Fruit fly (Drosophila melanogaster) whole organism, prepupa: ENCODE measurements around the gene CG43246.

Experiments
- Blimp-1 ChIP-seq: fragments of 200-800 bp; sonication (Bioruptor generic); optimal IDR thresholded peaks from 3 replicates; lab custom pipeline; 2017; ENCODE audit warnings: missing biosample characterization, missing genetic modification characterization, mild to moderate bottlenecking, moderate library complexity, missing genetic modification reagents
- CG10631 ChIP-seq: fragments of 200-800 bp; sonication (Bioruptor generic); optimal IDR thresholded peaks from 2 replicates; lab custom pipeline; 2016; ENCODE audit warnings: missing biosample characterization, missing genetic modification characterization
- CG11294 ChIP-seq: fragments of 200-800 bp; sonication (Bioruptor generic); IDR thresholded peaks from 2 replicates; pipeline ENCODE4 v1.3.6; 2022; ENCODE audit warnings: missing biosample characterization, missing genetic modification characterization
- CG11762 ChIP-seq: fragments of 200-800 bp; sonication (Bioruptor generic); optimal IDR thresholded peaks from 3 replicates; lab custom pipeline; 2016; ENCODE audit warnings: missing biosample characterization, missing genetic modification characterization; ENCODE audit not compliant: insufficient read depth
- CG11902 ChIP-seq: fragments of 200-800 bp; sonication (Bioruptor generic); optimal IDR thresholded peaks from 3 replicates; lab custom pipeline; 2016; ENCODE audit warnings: missing biosample characterization, missing genetic modification characterization
- CG15336 ChIP-seq: fragments of 200-800 bp; sonication (Bioruptor generic); IDR thresholded peaks from 2 replicates; pipeline ENCODE4 v1.3.6; 2022; ENCODE audit warnings: missing biosample characterization, missing genetic modification characterization
- CG1621 ChIP-seq: fragments of 200-800 bp; sonication (Bioruptor generic); optimal IDR thresholded peaks from 3 replicates; lab custom pipeline; 2018; ENCODE audit warnings: missing biosample characterization, mild to moderate bottlenecking, missing genetic modification characterization
- CG16779 ChIP-seq: fragments of 200-800 bp; sonication (Bioruptor generic); optimal IDR thresholded peaks from 3 replicates; lab custom pipeline; 2017; ENCODE audit warnings: missing biosample characterization, mild to moderate bottlenecking, missing genetic modification characterization
- CG3032 ChIP-seq: fragments of 200-800 bp; optimal IDR thresholded peaks from 2 replicates; lab custom pipeline; 2019; ENCODE audit warnings: missing biosample characterization, mild to moderate bottlenecking, missing genetic modification characterization, moderate library complexity
- CG31627 ChIP-seq: fragments of 200-800 bp; sonication (Bioruptor generic); optimal IDR thresholded peaks from 3 replicates; lab custom pipeline; 2016; ENCODE audit warnings: missing biosample characterization, missing genetic modification characterization
- CG32006 ChIP-seq: fragments of 200-800 bp; sonication (Bioruptor generic); optimal IDR thresholded peaks from 3 replicates; lab custom pipeline; 2017; ENCODE audit warnings: missing biosample characterization, mild to moderate bottlenecking, missing genetic modification characterization
- CG34406 ChIP-seq: fragments of 200-800 bp; sonication (Bioruptor generic); optimal IDR thresholded peaks from 3 replicates; lab custom pipeline; 2016; ENCODE audit warnings: missing biosample characterization, missing genetic modification characterization
- CG3919 ChIP-seq: fragments of 200-800 bp; sonication (Bioruptor generic); optimal IDR thresholded peaks from 3 replicates; lab custom pipeline; 2016; ENCODE audit warnings: missing biosample characterization, missing genetic modification characterization
- CG4318 ChIP-seq: fragments of 200-800 bp; sonication (Bioruptor generic); optimal IDR thresholded peaks from 3 replicates; lab custom pipeline; 2017; ENCODE audit warnings: missing biosample characterization, mild to moderate bottlenecking, missing genetic modification characterization
- CG6792 ChIP-seq: fragments of 200-800 bp; sonication (Bioruptor generic); optimal IDR thresholded peaks from 3 replicates; lab custom pipeline; 2016; ENCODE audit warnings: missing biosample characterization, missing genetic modification characterization
- CG6808 ChIP-seq: fragments of 200-800 bp; sonication (Bioruptor generic); optimal IDR thresholded peaks from 3 replicates; lab custom pipeline; 2017; ENCODE audit warnings: missing biosample characterization, missing genetic modification characterization, mild to moderate bottlenecking, moderate library complexity, missing genetic modification reagents
- CG7368 ChIP-seq: fragments of 200-800 bp; sonication (Bioruptor generic); optimal IDR thresholded peaks from 3 replicates; lab custom pipeline; 2016; ENCODE audit warnings: missing biosample characterization, missing genetic modification characterization
- CG8119 ChIP-seq: fragments of 200-800 bp; sonication (Bioruptor generic); IDR thresholded peaks from 3 replicates; pipeline ENCODE4 v1.3.6; 2022; ENCODE audit warnings: missing biosample characterization, missing genetic modification characterization
- CG8319 ChIP-seq: fragments of 200-800 bp; sonication (Bioruptor generic); optimal IDR thresholded peaks from 3 replicates; lab custom pipeline; 2016; ENCODE audit warnings: missing biosample characterization, missing genetic modification characterization
- CG8632 ChIP-seq: fragments of 200-800 bp; sonication (Bioruptor generic); optimal IDR thresholded peaks from 3 replicates; lab custom pipeline; 2016; ENCODE audit warnings: missing biosample characterization, missing genetic modification characterization
- CG9139 ChIP-seq: fragments of 200-800 bp; sonication (Bioruptor generic); optimal IDR thresholded peaks from 3 replicates; lab custom pipeline; 2017; ENCODE audit warnings: missing biosample characterization, mild to moderate bottlenecking, missing genetic modification characterization
- Eip75B ChIP-seq: fragments of 200-800 bp; sonication (Bioruptor generic); optimal IDR thresholded peaks from 3 replicates; lab custom pipeline; 2016; ENCODE audit warnings: missing biosample characterization, missing genetic modification characterization
- Eip78C ChIP-seq: fragments of 200-800 bp; sonication (Bioruptor generic); peaks from one replicate; lab custom pipeline; 2016; ENCODE audit warnings: missing biosample characterization, missing genetic modification characterization
- Eip93F ChIP-seq: fragments of 200-800 bp; sonication (Bioruptor generic); optimal IDR thresholded peaks from 2 replicates; lab custom pipeline; 2016; ENCODE audit warnings: missing biosample characterization, mild to moderate bottlenecking, missing genetic modification characterization
- Ets96B ChIP-seq: fragments of 200-800 bp; optimal IDR thresholded peaks from 2 replicates; lab custom pipeline; 2019; ENCODE audit warnings: missing biosample characterization, mild to moderate bottlenecking, missing genetic modification characterization, moderate library complexity
- Hr38 ChIP-seq: sonication (Bioruptor generic); optimal IDR thresholded peaks from 2 replicates; lab custom pipeline; 2016; ENCODE audit warnings: missing biosample characterization, missing genetic modification characterization
- Hr39 ChIP-seq: fragments of 200-800 bp; sonication (Bioruptor generic); optimal IDR thresholded peaks from 2 replicates; lab custom pipeline; 2016; ENCODE audit warnings: missing biosample characterization, missing genetic modification characterization
- Lpt ChIP-seq: fragments of 200-800 bp; sonication (Bioruptor generic); optimal IDR thresholded peaks from 3 replicates; lab custom pipeline; 2016; ENCODE audit warnings: missing biosample characterization, missing genetic modification characterization
- Met ChIP-seq: fragments of 200-800 bp; sonication (Bioruptor generic); optimal IDR thresholded peaks from 3 replicates; lab custom pipeline; 2016; ENCODE audit warnings: missing biosample characterization, missing genetic modification characterization
- Sox102F ChIP-seq: fragments of 200-800 bp; sonication (Bioruptor generic); optimal IDR thresholded peaks from 2 replicates; lab custom pipeline; 2016; ENCODE audit warnings: missing biosample characterization, mild to moderate bottlenecking, missing genetic modification characterization
- Sox15 ChIP-seq: fragments of 200-800 bp; sonication (Bioruptor generic); optimal IDR thresholded peaks from 3 replicates; lab custom pipeline; 2016; ENCODE audit warnings: missing biosample characterization, missing genetic modification characterization
- achi ChIP-seq: fragments of 200-800 bp; sonication (Bioruptor generic); optimal IDR thresholded peaks from 3 replicates; lab custom pipeline; 2016; ENCODE audit warnings: missing biosample characterization, missing genetic modification characterization
- acj6 ChIP-seq: fragments of 200-800 bp; sonication (Bioruptor generic); optimal IDR thresholded peaks from 3 replicates; lab custom pipeline; 2016; ENCODE audit warnings: missing biosample characterization, missing genetic modification characterization
- cyc ChIP-seq: fragments of 200-800 bp; sonication (Bioruptor generic); optimal IDR thresholded peaks from 3 replicates; lab custom pipeline; 2016; ENCODE audit warnings: missing biosample characterization, missing genetic modification characterization
- dsx ChIP-seq: fragments of 200-800 bp; optimal IDR thresholded peaks from 3 replicates; lab custom pipeline; 2019; ENCODE audit warnings: missing biosample characterization, mild to moderate bottlenecking, missing genetic modification characterization, moderate library complexity; ENCODE audit not compliant: poor library complexity, severe bottlenecking
- esn ChIP-seq: fragments of 200-800 bp; sonication (Bioruptor generic); optimal IDR thresholded peaks from 2 replicates; lab custom pipeline; 2016; ENCODE audit warnings: missing biosample characterization, mild to moderate bottlenecking, missing genetic modification characterization, moderate library complexity
- fd59A ChIP-seq: fragments of 200-800 bp; sonication (Bioruptor generic); optimal IDR thresholded peaks from 2 replicates; lab custom pipeline; 2017; ENCODE audit warnings: missing biosample characterization, mild to moderate bottlenecking, missing genetic modification characterization, missing genetic modification reagents
- fd85E ChIP-seq: fragments of 200-800 bp; sonication (Bioruptor generic); optimal IDR thresholded peaks from 3 replicates; lab custom pipeline; 2016; ENCODE audit warnings: missing biosample characterization, missing genetic modification characterization
- fkh ChIP-seq: fragments of 200-800 bp; sonication (Bioruptor generic); optimal IDR thresholded peaks from 3 replicates; lab custom pipeline; 2017; ENCODE audit warnings: missing biosample characterization, mild to moderate bottlenecking, missing genetic modification characterization, moderate library complexity
- net ChIP-seq: fragments of 200-800 bp; sonication (Bioruptor generic); optimal IDR thresholded peaks from 3 replicates; lab custom pipeline; 2016; ENCODE audit warnings: missing biosample characterization, missing genetic modification characterization
- pdm3 ChIP-seq: fragments of 200-800 bp; sonication (Bioruptor generic); optimal IDR thresholded peaks from 3 replicates; lab custom pipeline; 2016; ENCODE audit warnings: missing biosample characterization, missing genetic modification characterization
- spab ChIP-seq: fragments of 200-800 bp; sonication (Bioruptor generic); optimal IDR thresholded peaks from 2 replicates; lab custom pipeline; 2017; ENCODE audit warnings: missing biosample characterization, mild to moderate bottlenecking, missing genetic modification characterization, missing genetic modification reagents
- ss ChIP-seq, 2 experiments: fragments of 200-800 bp; sonication (Bioruptor generic); optimal IDR thresholded peaks; 2 replicates in 1 of 2; 3 replicates in 1 of 2; lab custom pipeline; 2017 to 2018; ENCODE audit warnings: mild to moderate bottlenecking in 2 of 2, missing biosample characterization in 2 of 2, missing genetic modification characterization in 2 of 2, moderate library complexity in 1 of 2
- topi ChIP-seq: fragments of 200-800 bp; sonication (Bioruptor generic); optimal IDR thresholded peaks from 3 replicates; lab custom pipeline; 2016; ENCODE audit warnings: missing biosample characterization, missing genetic modification characterization
- vri ChIP-seq: fragments of 200-800 bp; sonication (Bioruptor generic); optimal IDR thresholded peaks from 3 replicates; lab custom pipeline; 2016; ENCODE audit warnings: missing biosample characterization, mild to moderate bottlenecking, missing genetic modification characterization

CG43246 gene

DNA sequence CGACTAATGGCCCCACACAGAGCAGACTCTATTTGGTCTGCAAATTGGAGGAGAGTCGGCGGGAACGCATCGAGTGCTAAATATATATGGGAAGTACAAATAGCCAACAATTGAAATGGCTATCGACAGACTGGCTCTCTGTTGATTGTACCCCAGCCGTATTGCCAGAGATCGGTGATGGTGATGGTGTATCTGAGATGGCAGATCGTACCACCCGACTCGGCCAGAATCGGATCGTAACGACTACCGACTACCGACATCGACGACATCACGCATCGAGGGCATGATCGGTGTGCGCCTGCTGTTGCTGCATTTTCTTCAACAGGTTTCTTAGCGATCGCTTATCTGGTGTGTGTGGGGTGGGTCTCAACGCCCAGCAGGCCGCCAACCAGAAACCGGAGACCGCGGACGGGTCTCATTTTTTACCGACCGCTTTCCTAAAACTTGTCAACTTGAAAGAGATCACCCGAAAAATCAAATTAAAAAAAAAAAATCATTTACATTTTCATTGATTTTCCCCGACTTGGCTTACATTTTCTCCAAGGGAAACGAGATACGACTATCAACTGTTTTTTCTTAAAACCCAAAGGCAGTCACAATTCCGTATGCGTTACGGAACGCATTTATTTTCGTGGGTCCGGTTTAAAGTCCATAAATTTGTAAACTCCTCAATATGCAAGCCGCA lies 7.7 kb downstream of the CG43246 start (continued):
- TF ChIP-seq fd85E (GFP tag; lab: Kevin White, UChicago) = no peak
- TF ChIP-seq Hr39 (GFP tag; lab: Kevin White, UChicago) = no peak
- no peak for TF ChIP-seq Sox15
- peak; percentile 86 for TF ChIP-seq CG1621 (tag; lab: Kevin White, UChicago)
- peak; percentile 83 for TF ChIP-seq fkh (GFP tag; lab: Kevin White, UChicago)
- TF ChIP-seq acj6 (GFP tag; lab: Kevin White, UChicago) = peak; percentile 58
- TF ChIP-seq vri = peak; percentile 60
- peak; percentile 86 for TF ChIP-seq CG10631 (GFP tag; lab: Kevin White, UChicago)
- peak; percentile 48 for TF ChIP-seq CG6792
- TF ChIP-seq CG4318 (GFP tag; lab: Kevin White, UChicago) = no peak
- peak; percentile 74 for TF ChIP-seq CG6808
- peak; percentile 1 for TF ChIP-seq CG11902 (GFP tag; lab: Kevin White, UChicago)
- TF ChIP-seq Eip78C = peak; percentile 83
- TF ChIP-seq topi (GFP tag; lab: Kevin White, UChicago) = peak; percentile 20
- TF ChIP-seq dsx (GFP tag; lab: Kevin White, UChicago) = peak; percentile 52
- peak; percentile 39 for TF ChIP-seq pdm3 (GFP tag; lab: Kevin White, UChicago)
- TF ChIP-seq Lpt (GFP tag; lab: Kevin White, UChicago) = peak; percentile 3

- TF ChIP-seq topi (GFP tag; lab: Kevin White, UChicago) = peak; percentile 56
- peak; percentile 23 for TF ChIP-seq CG6792
- TF ChIP-seq CG3919 = peak; percentile 36
- TF ChIP-seq CG34406 (GFP tag; lab: Kevin White, UChicago) = peak; percentile 48
- peak; percentile 15 for TF ChIP-seq spab
- TF ChIP-seq fd59A (GFP tag; lab: Kevin White, UChicago) = no peak
- peak; percentile 54 for TF ChIP-seq CG31627 (GFP tag; lab: Kevin White, UChicago)
- peak; percentile 39 for TF ChIP-seq CG8319 (GFP tag; lab: Kevin White, UChicago)
- TF ChIP-seq Ets96B (tag; lab: Kevin White, UChicago) = peak; percentile 33
- peak in 1 of 2 experiments; percentile 44 for TF ChIP-seq ss (GFP tag; optimal IDR thresholded peaks at IDR 0.05; lab: Kevin White, UChicago)
- TF ChIP-seq CG16779 = no peak
- no peak for TF ChIP-seq CG1621 (tag; lab: Kevin White, UChicago)
- TF ChIP-seq acj6 (GFP tag; lab: Kevin White, UChicago) = peak; percentile 50
- TF ChIP-seq Eip93F (GFP tag; lab: Kevin White, UChicago) = no peak
- TF ChIP-seq CG8119 (GFP tag; lab: Robert Waterston, UW) = no peak
- peak; percentile 56 for TF ChIP-seq CG10631 (GFP tag; lab: Kevin White, UChicago)
- peak; percentile 48 for TF ChIP-seq net (GFP tag; lab: Kevin White, UChicago)
- TF ChIP-seq cyc (GFP tag; lab: Kevin White, UChicago) = peak; percentile 29
- TF ChIP-seq vri = peak; percentile 22
- peak; percentile 41 for TF ChIP-seq Eip75B (GFP tag; lab: Kevin White, UChicago)
- no peak for TF ChIP-seq CG7368 (GFP tag; lab: Kevin White, UChicago)
- TF ChIP-seq Eip78C = peak; percentile 92
- no peak for TF ChIP-seq CG11294
- TF ChIP-seq CG32006 = peak; percentile 58
- TF ChIP-seq Sox15 = peak; percentile 36
- no peak for TF ChIP-seq Hr38 (GFP tag; lab: Kevin White, UChicago)
- TF ChIP-seq Blimp-1 (GFP tag; lab: Kevin White, UChicago) = peak; percentile 1
- peak; percentile 68 for TF ChIP-seq Sox102F
- TF ChIP-seq Met (GFP tag; lab: Kevin White, UChicago) = peak; percentile 60
- 0 out of 2 replicates have a peak, but pooled peaks have one; percentile 15 for TF ChIP-seq CG15336 (GFP tag; lab: Robert Waterston, UW)
- TF ChIP-seq CG8632 (GFP tag; lab: Kevin White, UChicago) = peak; percentile 46
- TF ChIP-seq Hr39 (GFP tag; lab: Kevin White, UChicago) = peak; percentile 50
- TF ChIP-seq CG9139 (GFP tag; lab: Kevin White, UChicago) = no peak
- peak; percentile 70 for TF ChIP-seq esn (GFP tag; lab: Kevin White, UChicago)
- TF ChIP-seq CG11762 (GFP tag; lab: Kevin White, UChicago) = peak; percentile 22
- peak; percentile 26 for TF ChIP-seq CG3032 (tag; lab: Kevin White, UChicago)
- peak; percentile 27 for TF ChIP-seq achi
Observed at dm6 chr3L:14544987-14545943, 8.8 kb downstream of the CG43246 start.
